Fruit fly (Drosophila melanogaster): ENCODE data around the gene Cpr67Fa2.

The Cpr67Fa2 gene

DNA sequence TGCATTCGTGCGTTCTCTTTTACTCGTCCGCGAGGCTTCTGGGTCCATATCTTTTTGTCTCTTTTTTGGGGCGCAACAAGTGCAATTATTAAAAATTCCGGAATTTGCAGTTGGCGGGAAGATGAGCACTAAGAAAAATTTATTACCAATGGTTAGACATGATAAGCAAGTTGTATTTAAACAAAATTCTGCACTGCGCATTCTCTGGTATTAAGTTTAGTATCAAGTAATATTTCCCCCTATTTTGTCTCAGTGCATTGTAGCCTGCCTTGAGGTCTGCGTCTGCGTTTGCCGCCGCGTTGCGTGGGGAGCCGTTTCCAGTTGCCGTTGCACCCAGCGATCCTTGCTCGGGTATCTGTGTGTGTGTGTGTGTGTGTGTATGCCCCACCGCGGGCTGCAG lies 48.8 kb downstream of the Cpr67Fa2 start (continued):
- TF ChIP-seq Met (GFP tag; optimal IDR thresholded peaks at IDR 0.05): peak; percentile 79
- peak; percentile 51 for TF ChIP-seq net (GFP tag; optimal IDR thresholded peaks at IDR 0.05)
- TF ChIP-seq CG6854 (GFP tag; optimal IDR thresholded peaks at IDR 0.05): peak; percentile 49
- no peak for TF ChIP-seq Hr38 (GFP tag; optimal IDR thresholded peaks at IDR 0.05)
- peak; percentile 63 for TF ChIP-seq Sox14 (GFP tag; optimal IDR thresholded peaks at IDR 0.05)
- TF ChIP-seq Ets21C (GFP tag; optimal IDR thresholded peaks at IDR 0.05): peak; percentile 50
- TF ChIP-seq CG16779 (tag; optimal IDR thresholded peaks at IDR 0.05): peak; percentile 28
- TF ChIP-seq CG31627 (GFP tag; optimal IDR thresholded peaks at IDR 0.05): peak; percentile 59
- peak; percentile 47 for TF ChIP-seq fd85E (GFP tag; optimal IDR thresholded peaks at IDR 0.05)
- TF ChIP-seq dsx (GFP tag; optimal IDR thresholded peaks at IDR 0.05; ENCODE audit: poor library complexity, severe bottlenecking): peak; percentile 64
- peak; percentile 7 for TF ChIP-seq Hr4 (GFP tag; optimal IDR thresholded peaks at IDR 0.05)
- peak; percentile 62 for TF ChIP-seq CG6808 (GFP tag; optimal IDR thresholded peaks at IDR 0.05)
- TF ChIP-seq cyc (GFP tag; optimal IDR thresholded peaks at IDR 0.05): peak; percentile 80
- peak; percentile 40 for TF ChIP-seq OdsH (GFP tag; optimal IDR thresholded peaks at IDR 0.05)
- TF ChIP-seq CG6792 (GFP tag; optimal IDR thresholded peaks at IDR 0.05): peak; percentile 68
- peak; percentile 7 for TF ChIP-seq Lpt (GFP tag; optimal IDR thresholded peaks at IDR 0.05)
- TF ChIP-seq CG10631 (GFP tag; optimal IDR thresholded peaks at IDR 0.05): peak; percentile 58
- peak; percentile 75 for TF ChIP-seq spab (GFP tag; optimal IDR thresholded peaks at IDR 0.05)
- TF ChIP-seq CG34406 (GFP tag; optimal IDR thresholded peaks at IDR 0.05): peak; percentile 62
- peak; percentile 75 for TF ChIP-seq lz (GFP tag; optimal IDR thresholded peaks at IDR 0.05)
- TF ChIP-seq acj6 (GFP tag; optimal IDR thresholded peaks at IDR 0.05): peak; percentile 54
- peak; percentile 70 for TF ChIP-seq CG3032 (tag; optimal IDR thresholded peaks at IDR 0.05)
- TF ChIP-seq CG11762 (GFP tag; optimal IDR thresholded peaks at IDR 0.05; ENCODE audit: insufficient read depth): peak; percentile 51
- no peak for TF ChIP-seq CG9139 (GFP tag; optimal IDR thresholded peaks at IDR 0.05)

Measured in whole organism, prepupa.